Worm (Caenorhabditis elegans) whole organism, L4/young adult: Measurements from ENCODE around the gene famp-1.
"Not testable (repeated sequence)": the region's sequence is repeated elsewhere in the genome, so short reads cannot be mapped to it uniquely, and the experiment has no call there.

Experiments used
- W03F9.2 ChIP-seq: fragments of 150-350 bp; optimal IDR thresholded peaks from 2 replicates; lab custom pipeline; 2014; ENCODE audit warnings: missing biosample characterization, missing genetic modification characterization
- dao-5 ChIP-seq: sonication (generic microtip); optimal IDR thresholded peaks from 2 replicates; lab custom pipeline; 2016; ENCODE audit warnings: missing genotype, missing genetic modification characterization, moderate library complexity, missing compliant biosample characterization
- him-1 ChIP-seq: sonication (generic microtip); optimal IDR thresholded peaks from 2 replicates; lab custom pipeline; 2016; ENCODE audit warnings: missing genotype, missing genetic modification reagents, missing genetic modification characterization, missing compliant biosample characterization

famp-1 gene

DNA sequence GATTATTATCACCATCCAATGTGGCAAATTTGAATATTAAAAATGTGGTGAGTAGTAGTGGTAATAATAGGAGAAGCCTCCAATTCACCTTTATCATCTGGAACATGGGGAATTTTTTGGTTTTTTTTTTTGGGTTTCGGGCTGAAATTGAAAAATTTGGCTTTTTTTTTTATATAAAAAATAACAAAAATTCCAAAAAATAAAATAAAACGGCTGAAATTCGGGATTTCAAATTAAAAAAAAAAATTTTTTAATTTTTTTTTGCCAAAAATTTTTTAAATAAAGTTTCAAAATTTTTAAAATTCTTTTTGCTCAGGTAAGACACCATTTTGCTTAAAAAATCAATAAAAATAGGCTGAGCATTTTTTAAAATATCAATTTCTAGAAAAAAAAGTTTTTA, at the start of gene famp-1:
TSS of gene famp-1 (minus strand) at position 101 of the 400 bp plus-strand sequence.
- TF ChIP-seq W03F9.2 (tag; lab: Kevin White, UChicago), result no peak
- TF ChIP-seq dao-5 (tag; lab: Kevin White, UChicago), result no peak
- no peak for TF ChIP-seq him-1 (tag; lab: Kevin White, UChicago)

DNA sequence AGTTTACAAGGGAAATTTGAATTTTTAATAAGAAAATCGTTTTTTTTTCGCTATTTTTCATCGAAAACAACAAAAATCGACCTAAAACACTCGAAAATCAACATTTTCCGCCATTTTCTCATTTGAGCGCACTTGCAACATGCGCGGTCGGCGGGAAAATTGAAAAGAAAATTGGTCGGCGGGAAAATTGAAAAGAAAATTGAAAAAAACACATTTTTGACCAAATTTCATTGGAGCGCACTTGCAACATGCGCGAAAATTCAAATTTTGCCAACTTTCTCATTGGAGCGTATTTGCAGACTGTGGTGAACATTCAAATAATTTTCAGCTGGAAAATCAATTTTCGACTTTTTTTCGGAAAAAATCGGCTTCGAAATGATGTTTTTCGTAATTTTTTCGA, 48.1 kb upstream of the famp-1 start:
- TF ChIP-seq dao-5 (tag; lab: Kevin White, UChicago) (no peak), W03F9.2 (tag; lab: Kevin White, UChicago) (no peak), him-1 (tag; lab: Kevin White, UChicago) (no peak)

DNA sequence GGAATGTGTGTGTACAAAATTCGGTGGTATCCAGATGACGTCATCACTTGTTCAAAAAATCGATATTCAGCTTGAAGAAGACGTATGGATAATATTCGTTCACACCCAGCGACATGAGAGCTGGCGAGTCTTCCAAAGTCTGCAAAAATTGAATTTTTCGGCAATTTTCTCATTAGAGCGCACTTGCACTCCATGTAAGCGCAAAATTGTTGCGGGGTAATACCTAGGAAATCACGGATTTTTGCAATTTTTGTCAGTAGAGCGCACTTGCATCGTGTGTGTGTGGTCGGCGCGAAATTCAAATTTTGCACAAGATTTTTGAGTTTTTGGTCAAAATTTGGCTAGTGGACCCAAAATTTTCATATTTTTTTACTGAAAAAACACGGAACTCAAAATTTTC, 44.7 kb upstream of the famp-1 start:
- TF ChIP-seq W03F9.2 (tag; lab: Kevin White, UChicago) (no peak), dao-5 (tag; lab: Kevin White, UChicago) (no peak), him-1 (tag; lab: Kevin White, UChicago) (no peak)

DNA sequence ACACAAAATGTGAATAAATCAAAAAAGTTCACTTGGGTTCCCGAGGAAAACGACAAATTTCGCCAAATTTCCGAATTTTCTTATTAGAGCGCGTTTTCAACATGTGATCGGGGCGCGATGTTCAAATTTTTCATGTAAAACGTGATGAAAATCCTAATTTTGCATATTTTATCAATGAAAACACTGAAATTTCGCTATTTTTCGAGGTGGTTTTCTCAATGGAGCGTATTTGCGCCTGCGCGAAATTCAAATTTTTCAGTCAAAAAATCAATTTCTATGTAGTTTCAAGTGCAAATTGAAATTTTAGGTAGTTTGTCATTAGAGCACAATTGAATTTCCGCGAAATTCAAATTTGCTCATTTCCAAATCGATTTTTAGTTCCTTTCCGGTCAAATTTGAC, 43.9 kb upstream of the famp-1 start:
- no peak for TF ChIP-seq dao-5 (tag; lab: Kevin White, UChicago)
- no peak for TF ChIP-seq W03F9.2 (tag; lab: Kevin White, UChicago)
- TF ChIP-seq him-1 (tag; lab: Kevin White, UChicago), result no peak

DNA sequence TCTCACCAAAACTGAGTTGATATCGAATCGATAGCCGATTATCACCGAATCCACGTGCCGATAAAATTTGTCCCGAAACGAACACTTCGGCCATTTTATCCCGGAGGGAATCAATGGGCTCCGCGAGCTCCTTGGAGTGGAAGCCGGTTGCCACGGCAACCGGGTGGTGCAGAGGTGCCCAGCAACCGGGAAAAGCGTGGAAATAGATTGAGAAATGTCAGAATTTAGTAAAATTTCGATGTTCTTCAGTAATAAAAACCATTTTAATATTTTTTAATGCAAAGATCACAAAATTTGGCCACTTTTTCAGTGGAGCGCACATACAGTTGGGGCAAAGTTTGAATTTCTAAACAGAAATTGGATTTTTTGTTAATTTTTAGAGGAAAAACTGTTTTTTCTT, 43.0 kb upstream of the famp-1 start, which contains the start of gene mksr-2:
TSS of gene mksr-2 (minus strand) at position 101 of the 400 bp plus-strand sequence.
- TF ChIP-seq dao-5 (tag; lab: Kevin White, UChicago), result no peak
- TF ChIP-seq W03F9.2 (tag; lab: Kevin White, UChicago), result no peak
- TF ChIP-seq him-1 (tag; lab: Kevin White, UChicago), result no peak

DNA sequence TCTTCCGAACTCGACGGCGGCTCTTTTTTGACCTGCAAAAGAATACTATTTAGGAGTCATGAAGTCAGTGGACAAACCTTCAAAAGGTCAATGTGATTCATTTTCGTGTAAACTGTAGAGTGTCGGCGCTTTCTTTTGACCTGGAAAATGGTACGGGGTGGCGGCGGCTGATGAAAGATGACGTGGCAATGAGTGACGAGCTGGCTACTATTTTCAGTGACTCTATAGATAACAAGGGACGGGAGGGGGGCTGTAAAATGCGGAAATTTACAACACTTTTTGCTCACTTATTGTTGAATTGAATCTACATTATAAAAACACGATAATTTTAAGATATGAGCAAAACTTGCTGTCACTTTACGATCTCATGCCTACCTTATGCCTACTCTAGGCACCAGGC, 36.7 kb upstream of the famp-1 start, which contains the start of gene lin-1:
TSS of gene lin-1 (minus strand) at position 101 of the 400 bp plus-strand sequence.
- TF ChIP-seq dao-5 (tag; lab: Kevin White, UChicago) (no peak), him-1 (tag; lab: Kevin White, UChicago) (no peak), W03F9.2 (tag; lab: Kevin White, UChicago) (no peak)

DNA sequence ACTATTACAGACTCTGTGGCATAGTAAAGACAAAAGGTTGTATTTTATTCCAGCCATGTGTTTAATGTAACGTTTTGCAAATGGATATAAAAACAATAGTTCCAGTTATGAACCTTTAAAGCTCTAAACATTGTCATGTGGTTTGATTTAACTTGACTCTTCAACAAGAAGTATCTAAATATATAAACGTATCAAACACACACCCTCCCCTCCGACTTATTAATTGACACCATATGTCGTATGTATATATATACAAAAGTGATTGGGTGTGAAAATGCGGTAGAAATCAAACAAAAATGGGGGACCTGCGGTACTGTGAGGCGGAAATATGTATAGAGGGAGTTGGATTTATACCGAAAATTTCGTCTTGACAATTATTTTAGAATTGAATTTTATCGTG, 34.9 kb upstream of the famp-1 start:
- TF ChIP-seq W03F9.2 (tag; lab: Kevin White, UChicago) (no peak), dao-5 (tag; lab: Kevin White, UChicago) (no peak), him-1 (tag; lab: Kevin White, UChicago) (no peak)

DNA sequence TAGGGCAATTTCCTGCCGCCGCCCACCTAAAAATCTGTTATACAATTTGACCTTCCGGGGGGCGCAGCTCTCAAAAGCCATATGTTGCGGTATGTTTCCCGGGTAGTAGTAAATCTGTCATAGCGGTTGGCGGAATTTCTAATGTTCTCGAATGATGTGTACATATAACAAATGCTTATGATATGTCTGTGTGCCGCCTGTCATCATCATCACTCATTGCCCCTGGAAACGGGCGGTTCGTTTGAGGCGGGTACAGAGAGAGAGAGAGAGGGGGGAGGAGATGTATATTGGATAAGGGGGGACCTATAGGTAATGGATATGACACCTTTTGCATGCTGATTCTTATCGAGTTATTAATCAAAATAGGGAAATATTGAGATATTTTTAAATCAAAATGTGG, 33.2 kb upstream of the famp-1 start:
- TF ChIP-seq him-1 (tag; lab: Kevin White, UChicago) (no peak), W03F9.2 (tag; lab: Kevin White, UChicago) (no peak), dao-5 (tag; lab: Kevin White, UChicago) (no peak)

DNA sequence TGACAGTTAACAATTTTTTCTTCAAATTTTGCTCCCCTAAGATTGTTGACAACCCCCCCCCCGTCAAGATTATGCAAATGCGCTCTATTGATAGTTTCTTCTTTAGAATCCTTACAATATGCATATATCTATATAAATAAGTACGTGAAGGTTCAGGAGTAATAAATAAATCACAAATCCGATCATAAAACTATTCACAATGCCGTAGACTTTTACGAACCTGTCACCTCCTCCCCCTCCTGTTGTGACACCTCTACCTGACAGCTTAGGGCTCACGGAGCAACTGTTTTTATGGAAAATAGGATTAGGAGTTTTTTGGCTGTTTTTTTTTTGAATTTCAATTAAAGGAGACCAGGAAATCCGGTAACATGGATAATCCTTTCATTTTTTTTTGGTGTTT, 28.7 kb upstream of the famp-1 start:
- TF ChIP-seq him-1 (tag; lab: Kevin White, UChicago), result no peak
- TF ChIP-seq W03F9.2 (tag; lab: Kevin White, UChicago), result no peak
- TF ChIP-seq dao-5 (tag; lab: Kevin White, UChicago), result no peak

DNA sequence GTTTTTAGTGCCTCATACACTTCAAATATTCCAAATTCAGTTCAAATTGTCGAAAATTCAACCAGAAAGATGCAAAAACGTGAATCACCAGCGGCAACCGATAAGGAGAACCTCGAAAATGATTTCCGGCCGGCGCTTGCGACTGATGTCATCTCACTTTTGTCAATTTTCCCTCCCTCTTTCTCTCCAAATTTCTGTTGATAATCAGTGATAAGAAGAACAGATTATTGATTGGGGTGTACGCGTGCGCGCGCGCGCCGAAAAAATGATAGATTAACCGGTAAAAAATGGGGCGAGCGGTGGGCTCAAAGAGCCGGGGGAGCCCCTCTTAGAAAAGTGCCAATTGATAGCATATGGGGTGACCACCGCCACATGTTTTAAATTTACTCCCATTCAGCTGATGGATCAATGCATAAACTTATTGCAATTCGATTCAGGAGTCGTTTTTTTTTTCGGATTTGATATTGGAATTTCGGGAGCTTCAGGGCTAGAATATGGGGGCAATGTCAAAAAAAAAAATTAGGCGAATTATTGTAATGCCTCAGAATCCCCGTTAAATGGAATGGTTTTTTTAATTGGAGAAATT, 21.1 kb upstream of the famp-1 start:
- no peak for TF ChIP-seq W03F9.2 (tag; lab: Kevin White, UChicago)
- no peak for TF ChIP-seq dao-5 (tag; lab: Kevin White, UChicago)
- no peak for TF ChIP-seq him-1 (tag; lab: Kevin White, UChicago)

DNA sequence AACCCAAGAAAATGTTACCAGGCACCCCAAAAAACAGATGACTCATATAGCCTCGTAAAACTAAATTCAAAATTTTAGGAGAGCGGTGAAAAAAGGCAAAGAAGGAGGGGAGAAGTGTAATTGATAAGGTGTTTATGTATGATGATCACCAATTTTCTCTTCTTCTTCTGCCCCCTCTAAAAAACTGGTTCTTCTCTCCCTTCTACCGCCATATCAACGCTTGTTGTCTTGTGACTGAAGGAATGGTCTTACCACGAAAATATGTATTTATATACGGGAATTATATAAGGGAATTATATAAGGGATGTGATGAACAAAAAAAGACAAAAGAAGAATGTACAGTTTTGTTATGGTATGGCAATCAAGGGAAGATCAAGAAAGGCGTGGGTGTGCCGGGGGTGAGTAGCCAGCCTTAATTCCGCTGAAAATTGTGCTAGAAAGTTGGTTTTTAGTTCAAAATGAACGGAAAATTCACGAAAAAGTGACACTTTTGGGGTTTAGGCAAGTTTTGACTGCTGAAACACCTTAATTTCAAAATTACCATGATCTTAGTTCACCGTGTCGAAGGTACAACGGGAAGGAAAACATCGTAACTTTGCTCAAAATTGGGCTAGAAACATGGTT, 18.0 kb upstream of the famp-1 start:
- TF ChIP-seq him-1 (tag; lab: Kevin White, UChicago), result no peak
- no peak for TF ChIP-seq dao-5 (tag; lab: Kevin White, UChicago)
- no peak for TF ChIP-seq W03F9.2 (tag; lab: Kevin White, UChicago)

DNA sequence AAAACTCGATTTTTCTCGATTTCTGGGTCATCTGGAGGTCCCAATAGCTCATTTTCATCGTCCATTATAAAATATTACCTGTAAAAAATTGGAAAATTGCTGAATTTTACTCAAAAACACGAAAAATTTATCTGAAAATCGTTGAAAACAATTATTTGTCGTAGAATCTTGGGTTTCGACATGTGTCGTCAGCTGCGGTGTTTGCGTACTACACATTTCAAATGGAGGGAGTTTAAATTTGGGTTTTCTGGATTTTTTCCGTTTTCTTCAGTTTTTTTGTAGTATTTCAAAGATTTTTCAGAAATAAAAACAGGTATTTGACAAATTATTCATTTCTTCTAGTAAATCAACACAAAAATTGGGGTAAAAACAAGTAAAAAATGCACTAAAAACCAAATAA, 12.1 kb upstream of the famp-1 start, which contains the start of gene M70.5:
TSS of gene M70.5 (minus strand) at position 78 of the 400 bp plus-strand sequence.
- not testable (repeated sequence) for TF ChIP-seq dao-5, W03F9.2, him-1 (tag; lab: Kevin White, UChicago)

DNA sequence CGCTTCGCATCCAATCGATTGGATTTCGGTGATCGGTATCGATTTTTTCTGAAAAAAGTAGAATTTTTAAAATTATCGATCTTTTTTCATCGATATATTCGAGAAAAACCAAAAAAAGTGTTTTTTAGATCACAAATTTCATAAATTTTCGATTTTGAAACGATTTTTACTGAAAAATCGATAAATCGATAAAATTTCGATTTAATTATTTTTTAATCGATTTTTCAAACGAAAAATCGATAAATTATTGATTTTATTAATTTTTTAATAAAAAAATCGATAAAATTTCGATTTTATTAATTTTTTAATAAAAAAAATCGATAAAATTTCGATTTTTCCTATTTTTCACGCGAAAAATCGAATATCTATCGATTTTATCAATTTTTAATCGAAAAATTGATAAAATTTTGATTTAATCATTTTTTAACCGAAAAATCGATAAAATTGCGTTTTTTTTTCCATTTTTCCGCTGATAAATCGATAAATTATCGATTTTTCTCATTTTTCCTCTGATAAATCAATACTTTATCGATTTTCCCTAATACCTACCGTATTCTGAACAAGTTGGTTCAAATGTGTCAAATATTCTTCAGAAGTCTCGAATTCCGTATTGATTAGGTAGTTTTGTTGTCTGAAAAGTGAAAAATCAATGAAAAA, 9.9 kb downstream of the famp-1 start:
- TF ChIP-seq him-1 (tag; lab: Kevin White, UChicago) (no peak), dao-5 (tag; lab: Kevin White, UChicago) (no peak), W03F9.2 (tag; lab: Kevin White, UChicago) (no peak)
